Worm (Caenorhabditis elegans): ENCODE results near the gene W10D9.3.
A peak's percentile ranks its signal among the peaks of the same experiment; 100 is the strongest.

W10D9.3 gene

ce11 chrII:502638-503037, 41.9 kb upstream of the W10D9.3 start:
- no peak for TF ChIP-seq ceh-19 (GFP tag; optimal IDR thresholded peaks at IDR 0.05)
- TF ChIP-seq T23F11.4 (GFP tag; optimal IDR thresholded peaks at IDR 0.05) = no peak
- TF ChIP-seq hlh-8 (tag; optimal IDR thresholded peaks at IDR 0.05) = no peak
- no peak for TF ChIP-seq unc-42 (tag; optimal IDR thresholded peaks at IDR 0.05)
- TF ChIP-seq fkh-10 (GFP tag; optimal IDR thresholded peaks at IDR 0.05) = no peak
- TF ChIP-seq npax-4 (tag; optimal IDR thresholded peaks at IDR 0.05) = no peak
- no peak for TF ChIP-seq unc-86 (tag; optimal IDR thresholded peaks at IDR 0.05)
- TF ChIP-seq eyg-1 (tag; optimal IDR thresholded peaks at IDR 0.05) = no peak
- TF ChIP-seq hlh-6 (tag; optimal IDR thresholded peaks at IDR 0.05) = no peak
- TF ChIP-seq ceh-24 (tag; optimal IDR thresholded peaks at IDR 0.05) = no peak
- TF ChIP-seq C08G9.2 (tag; optimal IDR thresholded peaks at IDR 0.05) = no peak
- TF ChIP-seq tbx-2 (tag; optimal IDR thresholded peaks at IDR 0.05) = no peak
- no peak for TF ChIP-seq tbx-7 (tag; optimal IDR thresholded peaks at IDR 0.05)
- TF ChIP-seq pag-3 (tag; optimal IDR thresholded peaks at IDR 0.05; ENCODE audit: borderline replicate concordance) = no peak
- no peak for TF ChIP-seq ahr-1 (tag; optimal IDR thresholded peaks at IDR 0.05)
- no peak for TF ChIP-seq che-1 (tag; optimal IDR thresholded peaks at IDR 0.05)
- TF ChIP-seq ceh-34 (tag; optimal IDR thresholded peaks at IDR 0.05) = no peak

- TF ChIP-seq tbx-2 (tag; optimal IDR thresholded peaks at IDR 0.05) (no peak), pag-3 (tag; optimal IDR thresholded peaks at IDR 0.05; ENCODE audit: borderline replicate concordance) (no peak), unc-42 (tag; optimal IDR thresholded peaks at IDR 0.05) (no peak), ceh-14 (tag; optimal IDR thresholded peaks at IDR 0.05) (no peak), sox-4 (tag; optimal IDR thresholded peaks at IDR 0.05) (no peak), lim-6 (tag; optimal IDR thresholded peaks at IDR 0.05) (no peak), syd-9 (tag; optimal IDR thresholded peaks at IDR 0.05) (no peak), ceh-9 (tag; optimal IDR thresholded peaks at IDR 0.05) (no peak), odd-2 (tag; optimal IDR thresholded peaks at IDR 0.05) (no peak), sdc-2 (tag; optimal IDR thresholded peaks at IDR 0.05) (no peak), fkh-10 (GFP tag; optimal IDR thresholded peaks at IDR 0.05) (no peak), gmeb-2 (tag; optimal IDR thresholded peaks at IDR 0.05) (no peak)
These were observed 34.4 kb upstream of the W10D9.3 start, which contains the start of gene sms-5 for ce11 chrII:495124-495523. Gene sms-5, plus strand, starts transcription at chrII:495424.

ce11 chrII:484328-484916, 23.7 kb upstream of the W10D9.3 start, which contains the start of the genes gldi-1 and prp-21:
Gene gldi-1, minus strand, starts transcription at chrII:484378.
Gene prp-21, plus strand, starts transcription at chrII:484866.
- no peak for TF ChIP-seq ref-2 (tag; optimal IDR thresholded peaks at IDR 0.05)
- TF ChIP-seq ceh-34 (tag; optimal IDR thresholded peaks at IDR 0.05) = no peak
- TF ChIP-seq ceh-2 (tag; optimal IDR thresholded peaks at IDR 0.05) = peak; percentile 66
- no peak for TF ChIP-seq lim-6 (tag; optimal IDR thresholded peaks at IDR 0.05)
- TF ChIP-seq npax-4 (tag; optimal IDR thresholded peaks at IDR 0.05) = no peak
- TF ChIP-seq tbx-7 (tag; optimal IDR thresholded peaks at IDR 0.05) = peak; percentile 40
- TF ChIP-seq ama-1 (optimal IDR thresholded peaks at IDR 0.05) = no peak
- TF ChIP-seq tbx-2 (tag; optimal IDR thresholded peaks at IDR 0.05) = peak; percentile 38
- TF ChIP-seq C08G9.2 (tag; optimal IDR thresholded peaks at IDR 0.05) = peak; percentile 36
- no peak for TF ChIP-seq unc-3 (GFP tag; conservative IDR thresholded peaks at IDR 0.05)
- no peak for TF ChIP-seq unc-3 (tag; optimal IDR thresholded peaks at IDR 0.05)
- peak; percentile 31 for TF ChIP-seq ceh-14 (tag; optimal IDR thresholded peaks at IDR 0.05)
- TF ChIP-seq unc-42 (tag; optimal IDR thresholded peaks at IDR 0.05) = peak; percentile 99
- no peak for TF ChIP-seq elt-2 (tag; optimal IDR thresholded peaks at IDR 0.05)
- peak; percentile 40 for TF ChIP-seq zip-5 (tag; optimal IDR thresholded peaks at IDR 0.05)
- TF ChIP-seq hlh-8 (tag; optimal IDR thresholded peaks at IDR 0.05) = peak; percentile 57
- no peak for TF ChIP-seq K02D7.2 (tag; optimal IDR thresholded peaks at IDR 0.05)
- TF ChIP-seq ceh-31 (tag; optimal IDR thresholded peaks at IDR 0.05) = peak; percentile 77
- TF ChIP-seq pax-1 (tag; optimal IDR thresholded peaks at IDR 0.05) = peak; percentile 33
- TF ChIP-seq ets-4 (tag; optimal IDR thresholded peaks at IDR 0.05) = peak; percentile 63

ce11 chrII:475890-476420, 15.2 kb upstream of the W10D9.3 start, which contains the start of gene nsun-1:
Gene nsun-1, minus strand, starts transcription at chrII:475940.
- no peak for TF ChIP-seq unc-3 (GFP tag; conservative IDR thresholded peaks at IDR 0.05)
- no peak for TF ChIP-seq unc-3 (tag; optimal IDR thresholded peaks at IDR 0.05)
- TF ChIP-seq ceh-34 (tag; optimal IDR thresholded peaks at IDR 0.05) = peak; percentile 5
- no peak for TF ChIP-seq hlh-15 (tag; optimal IDR thresholded peaks at IDR 0.05)
- no peak for TF ChIP-seq ama-1 (optimal IDR thresholded peaks at IDR 0.05)
- peak; percentile 66 for TF ChIP-seq ets-4 (tag; optimal IDR thresholded peaks at IDR 0.05)
- TF ChIP-seq eyg-1 (tag; optimal IDR thresholded peaks at IDR 0.05) = no peak
- peak; percentile 64 for TF ChIP-seq rnt-1 (tag; optimal IDR thresholded peaks at IDR 0.05)
- TF ChIP-seq ceh-18 (tag; optimal IDR thresholded peaks at IDR 0.05) = peak; percentile 34
- no peak for TF ChIP-seq che-1 (tag; optimal IDR thresholded peaks at IDR 0.05)
- TF ChIP-seq ceh-24 (tag; optimal IDR thresholded peaks at IDR 0.05) = no peak
- TF ChIP-seq lin-11 (tag; optimal IDR thresholded peaks at IDR 0.05) = no peak
- no peak for TF ChIP-seq ceh-6 (GFP tag; optimal IDR thresholded peaks at IDR 0.05)
- no peak for TF ChIP-seq ceh-9 (tag; optimal IDR thresholded peaks at IDR 0.05)
- TF ChIP-seq tbx-2 (tag; optimal IDR thresholded peaks at IDR 0.05) = peak; percentile 70
- no peak for TF ChIP-seq ceh-30 (tag; optimal IDR thresholded peaks at IDR 0.05)
- TF ChIP-seq Y22D7AL.16 (tag; optimal IDR thresholded peaks at IDR 0.05) = no peak
- TF ChIP-seq odd-2 (tag; optimal IDR thresholded peaks at IDR 0.05) = no peak
- TF ChIP-seq unc-55 (GFP tag; optimal IDR thresholded peaks at IDR 0.05) = no peak
- no peak for TF ChIP-seq nhr-11 (tag; optimal IDR thresholded peaks at IDR 0.05)
- no peak for TF ChIP-seq gmeb-2 (tag; optimal IDR thresholded peaks at IDR 0.05)
- TF ChIP-seq ceh-14 (tag; optimal IDR thresholded peaks at IDR 0.05) = peak; percentile 73
